Fruit fly (Drosophila melanogaster) Kc167 (cell line): ENCODE data around the gene CG14440.

ENCODE experiments used
- Sin3A ChIP-seq: fragments of >200 bp; optimal IDR thresholded peaks from 2 replicates; lab custom pipeline; 2018; ENCODE audit warnings: missing external identifiers
- h ChIP-seq: fragments of >200 bp; optimal IDR thresholded peaks from 3 replicates; lab custom pipeline; 2018; ENCODE audit warnings: missing external identifiers
- psq ChIP-seq: fragments of >200 bp; optimal IDR thresholded peaks from 2 replicates; lab custom pipeline; 2017; ENCODE audit warnings: missing external identifiers

dm6 chrX:6747244-6747643 lies 48.9 kb upstream of the CG14440 start, which contains the start of gene CG14439:
- TF ChIP-seq psq (lab: Kevin White, UChicago) (no peak), h (lab: Kevin White, UChicago) (no peak), Sin3A (lab: Kevin White, UChicago) (no peak)
